Worm (Caenorhabditis elegans) whole organism, L1 larva: ENCODE data around the gene C34E10.9.

Experiments used
- C34B4.2 ChIP-seq: sonication (generic microtip); optimal IDR thresholded peaks from 2 replicates; lab custom pipeline; 2017; ENCODE audit warnings: mild to moderate bottlenecking, missing genetic modification characterization, missing compliant biosample characterization
- F16B12.6 ChIP-seq: fragments of 150-350 bp; optimal IDR thresholded peaks from 2 replicates; lab custom pipeline; 2014; ENCODE audit warnings: missing biosample characterization, missing genetic modification characterization
- aly-2 ChIP-seq: fragments of 150-350 bp; optimal IDR thresholded peaks from 2 replicates; lab custom pipeline; 2014; ENCODE audit warnings: missing biosample characterization, missing genetic modification characterization
- ceh-63 ChIP-seq: fragments of 200-800 bp; sonication (Bioruptor generic); optimal IDR thresholded peaks from 2 replicates; lab custom pipeline; 2018; ENCODE audit warnings: mild to moderate bottlenecking, missing genetic modification characterization, missing compliant biosample characterization
- ceh-8 ChIP-seq: fragments of 200-800 bp; sonication (Bioruptor generic); optimal IDR thresholded peaks from 2 replicates; lab custom pipeline; 2018; ENCODE audit warnings: mild to moderate bottlenecking, missing genetic modification characterization, moderate library complexity, missing compliant biosample characterization
- ceh-82 ChIP-seq, 3 experiments: fragments of 150-350 bp in 1 of 3; sonication (generic microtip) in 2 of 3; optimal IDR thresholded peaks; 2 replicates each; lab custom pipeline; 2014 to 2017; ENCODE audit warnings: missing biosample characterization in 3 of 3, missing genetic modification characterization in 3 of 3
- ceh-88 ChIP-seq: fragments of 200-800 bp; sonication (Bioruptor generic); IDR thresholded peaks from 2 replicates; pipeline ENCODE4 v1.3.6; 2022; ENCODE audit warnings: missing genetic modification characterization, missing compliant biosample characterization
- ceh-90 ChIP-seq: sonication (generic microtip); optimal IDR thresholded peaks from 2 replicates; lab custom pipeline; 2016; ENCODE audit warnings: missing genetic modification characterization, missing compliant biosample characterization
- dpl-1 ChIP-seq, 3 experiments: fragments of 150-350 bp in 2 of 3; sonication (generic microtip) in 1 of 3; optimal IDR thresholded peaks; 2 replicates each; lab custom pipeline; 2014 to 2017; ENCODE audit warnings: missing biosample characterization in 3 of 3, missing genetic modification characterization in 3 of 3, missing genetic modification reagents in 3 of 3
- efl-3 ChIP-seq: fragments of 200-800 bp; sonication (Bioruptor generic); optimal IDR thresholded peaks from 2 replicates; lab custom pipeline; 2018; ENCODE audit warnings: mild to moderate bottlenecking, missing genetic modification characterization, missing compliant biosample characterization
- egl-27 ChIP-seq, 2 experiments: fragments of 150-350 bp in 1 of 2; sonication (generic microtip); optimal IDR thresholded peaks; 3 replicates each; lab custom pipeline; 2017 to 2018; ENCODE audit warnings: missing biosample characterization in 2 of 2, missing genetic modification characterization in 2 of 2, missing genetic modification reagents in 2 of 2
- elt-2 ChIP-seq: sonication (generic microtip); optimal IDR thresholded peaks from 2 replicates; lab custom pipeline; 2016; ENCODE audit warnings: missing genetic modification characterization, mild to moderate bottlenecking, inconsistent platforms, missing compliant biosample characterization, missing genetic modification reagents
- fkh-4 ChIP-seq: sonication (generic microtip); optimal IDR thresholded peaks from 2 replicates; lab custom pipeline; 2016; ENCODE audit warnings: missing compliant biosample characterization, missing genetic modification characterization, borderline replicate concordance
- fkh-8 ChIP-seq: sonication (generic microtip); optimal IDR thresholded peaks from 2 replicates; lab custom pipeline; 2016; ENCODE audit warnings: mild to moderate bottlenecking, missing genetic modification characterization, missing compliant biosample characterization
- grh-1 ChIP-seq: fragments of 200-800 bp; sonication (Bioruptor generic); IDR thresholded peaks from 2 replicates; pipeline ENCODE4 v1.3.6; 2022; ENCODE audit warnings: missing genetic modification reagents, missing genetic modification characterization, missing compliant biosample characterization
- hlh-4 ChIP-seq: sonication (generic microtip); optimal IDR thresholded peaks from 2 replicates; lab custom pipeline; 2016; ENCODE audit warnings: mild to moderate bottlenecking, missing genetic modification characterization, missing compliant biosample characterization
- irx-1 ChIP-seq: sonication (generic microtip); optimal IDR thresholded peaks from 2 replicates; lab custom pipeline; 2016; ENCODE audit warnings: missing genetic modification characterization, missing compliant biosample characterization
- jun-1 ChIP-seq: fragments of 150-350 bp; optimal IDR thresholded peaks from 2 replicates; lab custom pipeline; 2014; ENCODE audit warnings: missing biosample characterization, missing genetic modification reagents, missing genetic modification characterization
- lin-14 ChIP-seq: fragments of 200-800 bp; sonication (Bioruptor generic); optimal IDR thresholded peaks from 2 replicates; lab custom pipeline; 2018; ENCODE audit warnings: mild to moderate bottlenecking, missing genetic modification characterization, moderate library complexity, missing compliant biosample characterization
- lin-35 ChIP-seq, 2 experiments: fragments of 150-350 bp; optimal IDR thresholded peaks; 2 replicates each; lab custom pipeline; 2014; ENCODE audit warnings: missing biosample characterization in 2 of 2, missing genetic modification characterization in 2 of 2, missing genetic modification reagents in 2 of 2
- lin-39 ChIP-seq: fragments of 150-350 bp; optimal IDR thresholded peaks from 2 replicates; lab custom pipeline; 2014; ENCODE audit warnings: missing biosample characterization, missing genetic modification reagents, missing genetic modification characterization
- lsy-2 ChIP-seq, 2 experiments: fragments of 150-350 bp; optimal IDR thresholded peaks; 2 replicates each; lab custom pipeline; 2014; ENCODE audit warnings: missing biosample characterization in 2 of 2, missing genetic modification characterization in 2 of 2
- mab-9 ChIP-seq: fragments of 200-800 bp; sonication (Bioruptor generic); IDR thresholded peaks from 2 replicates; pipeline ENCODE4 v1.3.6; 2022; ENCODE audit warnings: missing genetic modification reagents, missing genetic modification characterization, missing compliant biosample characterization
- mdl-1 ChIP-seq, 2 experiments: fragments of 150-350 bp; optimal IDR thresholded peaks; 2 replicates each; lab custom pipeline; 2014 to 2017; ENCODE audit warnings: missing biosample characterization in 2 of 2, missing genetic modification characterization in 2 of 2, inconsistent platforms in 1 of 2
- mep-1 ChIP-seq: fragments of 150-350 bp; optimal IDR thresholded peaks from 2 replicates; lab custom pipeline; 2014; ENCODE audit warnings: missing biosample characterization, missing genetic modification characterization
- nhr-11 ChIP-seq: fragments of 150-350 bp; optimal IDR thresholded peaks from 2 replicates; lab custom pipeline; 2014; ENCODE audit warnings: missing biosample characterization, missing genetic modification characterization
- nhr-12 ChIP-seq: sonication (generic microtip); optimal IDR thresholded peaks from 2 replicates; lab custom pipeline; 2017; ENCODE audit warnings: missing biosample characterization, missing genetic modification characterization
- nhr-20 ChIP-seq: sonication (generic microtip); optimal IDR thresholded peaks from 2 replicates; lab custom pipeline; 2016; ENCODE audit warnings: mild to moderate bottlenecking, missing genetic modification characterization, missing compliant biosample characterization
- nhr-237 ChIP-seq: fragments of 150-350 bp; optimal IDR thresholded peaks from 2 replicates; lab custom pipeline; 2014; ENCODE audit warnings: missing biosample characterization, missing genetic modification characterization
- nhr-76 ChIP-seq: sonication (generic microtip); optimal IDR thresholded peaks from 2 replicates; lab custom pipeline; 2017; ENCODE audit warnings: missing biosample characterization, missing genetic modification characterization
- nhr-84 ChIP-seq: sonication (generic microtip); optimal IDR thresholded peaks from 2 replicates; lab custom pipeline; 2017; ENCODE audit warnings: missing biosample characterization, missing genetic modification characterization
- snpc-4 ChIP-seq: fragments of 150-350 bp; optimal IDR thresholded peaks from 2 replicates; lab custom pipeline; 2014; ENCODE audit warnings: missing biosample characterization, missing genetic modification characterization
- sup-37 ChIP-seq: fragments of 200-800 bp; sonication (Bioruptor generic); optimal IDR thresholded peaks from 2 replicates; lab custom pipeline; 2018; ENCODE audit warnings: mild to moderate bottlenecking, missing genetic modification characterization, missing compliant biosample characterization
- tlp-1 ChIP-seq: fragments of 150-350 bp; optimal IDR thresholded peaks from 2 replicates; lab custom pipeline; 2014; ENCODE audit warnings: missing biosample characterization, missing genetic modification characterization
- unc-130 ChIP-seq: fragments of 150-350 bp; optimal IDR thresholded peaks from 2 replicates; lab custom pipeline; 2017; ENCODE audit warnings: missing biosample characterization, missing genetic modification characterization, inconsistent platforms
- unc-62 ChIP-seq: fragments of 150-350 bp; optimal IDR thresholded peaks from 2 replicates; lab custom pipeline; 2014; ENCODE audit warnings: missing biosample characterization, missing genetic modification reagents, missing genetic modification characterization
- vab-15 ChIP-seq: sonication (generic microtip); optimal IDR thresholded peaks from 2 replicates; lab custom pipeline; 2017; ENCODE audit warnings: missing genotype, mild to moderate bottlenecking, missing genetic modification characterization, missing compliant biosample characterization
- zip-4 ChIP-seq: fragments of 200-800 bp; sonication (Bioruptor generic); optimal IDR thresholded peaks from 2 replicates; lab custom pipeline; 2018; ENCODE audit warnings: mild to moderate bottlenecking, missing genetic modification characterization, moderate library complexity, missing compliant biosample characterization

Gene C34E10.9

DNA sequence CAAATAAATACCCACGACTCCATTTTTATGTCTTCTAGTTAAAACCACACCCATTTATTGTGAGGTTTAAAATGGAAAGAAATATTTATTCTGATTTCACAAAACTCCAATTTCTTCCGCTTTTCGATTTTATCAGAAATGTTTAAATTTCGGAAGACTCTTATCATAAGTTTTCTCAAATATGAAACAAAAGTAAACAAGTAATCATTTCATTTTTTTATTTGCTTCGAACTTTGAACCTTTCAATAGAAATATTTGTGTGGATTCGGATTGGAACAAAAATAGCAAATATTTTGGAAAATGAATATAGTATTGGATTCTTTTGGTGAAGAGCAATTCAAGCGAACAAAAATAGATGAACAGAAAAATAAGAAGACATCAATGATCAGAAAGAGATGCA is 41.4 kb downstream of the C34E10.9 start:
- no peak for TF ChIP-seq tlp-1
- TF ChIP-seq ceh-88, result no peak
- no peak for TF ChIP-seq ceh-63
- TF ChIP-seq lin-39 (tag; lab: Kevin White, UChicago), result no peak
- no peak for TF ChIP-seq nhr-84 (tag; lab: Kevin White, UChicago)
- TF ChIP-seq snpc-4 (tag; lab: Kevin White, UChicago), result no peak
- no peak for TF ChIP-seq unc-62
- no peak for TF ChIP-seq nhr-20
- TF ChIP-seq jun-1 (tag; lab: Kevin White, UChicago), result no peak
- no peak for TF ChIP-seq nhr-12
- TF ChIP-seq fkh-8, result no peak
- no peak for TF ChIP-seq efl-3 (GFP tag; lab: Kevin White, UChicago)
- no peak for TF ChIP-seq unc-130 (tag; lab: Kevin White, UChicago)
- no peak for TF ChIP-seq mdl-1 (tag; optimal IDR thresholded peaks at IDR 0.05; lab: Kevin White, UChicago)
- TF ChIP-seq egl-27 (tag; optimal IDR thresholded peaks at IDR 0.05; lab: Kevin White, UChicago), result no peak
- no peak for TF ChIP-seq vab-15 (tag; lab: Kevin White, UChicago)
- TF ChIP-seq nhr-11 (tag; lab: Kevin White, UChicago), result no peak
- no peak for TF ChIP-seq F16B12.6

DNA sequence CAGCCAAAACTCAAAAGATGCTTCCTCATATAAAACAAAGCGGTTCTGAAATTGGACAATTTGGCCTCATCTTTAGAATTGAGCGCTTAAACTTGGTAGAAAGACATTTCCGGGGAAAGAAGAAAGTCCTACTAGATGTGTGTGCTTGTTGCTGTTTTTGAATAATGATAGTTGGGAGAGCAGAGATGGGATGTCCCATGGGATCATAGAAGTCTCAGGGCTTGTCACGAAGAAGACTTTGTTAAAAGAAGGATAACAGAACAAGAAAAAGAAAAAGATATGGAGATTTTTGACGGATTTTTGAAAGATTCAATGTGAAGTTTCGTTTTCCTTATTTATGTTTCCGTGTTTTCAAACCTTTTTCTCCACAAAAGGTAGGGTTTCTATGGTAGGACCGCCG is 44.5 kb downstream of the C34E10.9 start, which contains the start of gene ZC155.2:
Gene ZC155.2 (plus strand): TSS at position 301 of the 400 bp plus-strand sequence.
- no peak for TF ChIP-seq vab-15 (tag; lab: Kevin White, UChicago)
- TF ChIP-seq egl-27 (tag; optimal IDR thresholded peaks at IDR 0.05; lab: Kevin White, UChicago), result no peak
- TF ChIP-seq mep-1 (tag; lab: Kevin White, UChicago), result no peak
- no peak for TF ChIP-seq fkh-4 (tag; lab: Kevin White, UChicago)
- no peak for TF ChIP-seq lin-39 (tag; lab: Kevin White, UChicago)
- no peak for TF ChIP-seq nhr-84 (tag; lab: Kevin White, UChicago)
- no peak for TF ChIP-seq snpc-4 (tag; lab: Kevin White, UChicago)
- no peak for TF ChIP-seq lsy-2 (tag; optimal IDR thresholded peaks at IDR 0.05; lab: Kevin White, UChicago)
- no peak for TF ChIP-seq zip-4
- TF ChIP-seq ceh-90 (tag; lab: Kevin White, UChicago), result no peak
- no peak for TF ChIP-seq C34B4.2 (tag; lab: Kevin White, UChicago)
- no peak for TF ChIP-seq dpl-1 (GFP tag; optimal IDR thresholded peaks at IDR 0.05; lab: Kevin White, UChicago)

DNA sequence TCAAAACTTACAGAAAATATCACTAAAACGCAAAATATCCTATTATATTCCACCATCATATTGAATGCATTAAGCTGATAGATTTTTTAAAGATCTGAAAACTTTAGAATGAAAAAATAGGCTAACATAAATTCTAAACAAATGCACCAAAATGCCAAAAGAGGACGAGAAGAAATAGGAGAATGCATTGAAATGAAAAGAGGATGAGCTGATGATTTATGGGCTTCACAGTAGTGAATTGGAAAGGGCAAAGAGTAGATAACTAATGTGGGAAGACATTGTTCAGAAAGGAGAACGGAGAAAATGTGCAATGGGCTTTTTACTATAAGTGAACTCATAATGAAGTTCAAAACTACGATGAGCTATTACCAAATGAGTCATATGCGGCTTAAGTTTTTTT is 45.7 kb downstream of the C34E10.9 start, which contains the start of gene cutl-19:
Gene cutl-19 (minus strand): TSS at position 101 of the 400 bp plus-strand sequence.
- no peak for TF ChIP-seq hlh-4 (tag; lab: Kevin White, UChicago)
- TF ChIP-seq vab-15 (tag; lab: Kevin White, UChicago), result no peak
- no peak for TF ChIP-seq unc-62
- TF ChIP-seq aly-2, result no peak
- TF ChIP-seq zip-4, result no peak
- no peak for TF ChIP-seq irx-1
- no peak for TF ChIP-seq lin-14 (GFP tag; lab: Kevin White, UChicago)
- no peak for TF ChIP-seq sup-37
- no peak for TF ChIP-seq nhr-237 (tag; lab: Kevin White, UChicago)
- TF ChIP-seq mab-9 (GFP tag; lab: Robert Waterston, UW), result no peak
- TF ChIP-seq efl-3 (GFP tag; lab: Kevin White, UChicago), result no peak
- no peak for TF ChIP-seq fkh-4 (tag; lab: Kevin White, UChicago)
- TF ChIP-seq grh-1 (GFP tag; lab: Robert Waterston, UW), result no peak
- TF ChIP-seq elt-2 (tag; lab: Kevin White, UChicago), result no peak
- no peak for TF ChIP-seq ceh-8 (GFP tag; lab: Kevin White, UChicago)
- TF ChIP-seq nhr-84 (tag; lab: Kevin White, UChicago), result no peak
- no peak for TF ChIP-seq ceh-82 (tag; optimal IDR thresholded peaks at IDR 0.05; lab: Kevin White, UChicago)
- no peak for TF ChIP-seq C34B4.2 (tag; lab: Kevin White, UChicago)
- TF ChIP-seq nhr-76, result no peak
- TF ChIP-seq lin-35 (GFP tag; optimal IDR thresholded peaks at IDR 0.05; lab: Kevin White, UChicago), result no peak
